Fruit fly (Drosophila melanogaster) whole organism, adult: ENCODE results near the gene scramb2.

Experiments
- CG5204 ChIP-seq: fragments of 200-800 bp; sonication (Bioruptor generic); optimal IDR thresholded peaks from 2 replicates; lab custom pipeline; 2016; ENCODE audit warnings: missing biosample characterization, missing genetic modification characterization
- Crg-1 ChIP-seq: fragments of 200-800 bp; sonication (Bioruptor generic); optimal IDR thresholded peaks from 2 replicates; lab custom pipeline; 2016; ENCODE audit warnings: missing biosample characterization, missing genetic modification characterization
- bab1 ChIP-seq: fragments of 200-800 bp; sonication (Bioruptor generic); optimal IDR thresholded peaks from 3 replicates; lab custom pipeline; 2019; ENCODE audit warnings: missing biosample characterization, mild to moderate bottlenecking, missing genetic modification characterization, moderate library complexity
- kay ChIP-seq: fragments of 200-800 bp; sonication (Bioruptor generic); peaks from one replicate; lab custom pipeline; 2016; ENCODE audit warnings: missing biosample characterization, missing genetic modification characterization, borderline replicate concordance
- ovo ChIP-seq: fragments of 200-800 bp; sonication (Bioruptor generic); optimal IDR thresholded peaks from 2 replicates; lab custom pipeline; 2016; ENCODE audit warnings: missing biosample characterization, missing genetic modification characterization
- tj ChIP-seq: fragments of 200-800 bp; sonication (Bioruptor generic); optimal IDR thresholded peaks from 3 replicates; lab custom pipeline; 2017; ENCODE audit warnings: missing biosample characterization, mild to moderate bottlenecking, missing genetic modification characterization, moderate library complexity

dm6 chr3L:3083329-3084083 is 36.9 kb upstream of the scramb2 start:
- TF ChIP-seq CG5204 (no peak), kay (peak; percentile 71), ovo (GFP tag; lab: Kevin White, UChicago) (no peak), Crg-1 (GFP tag; lab: Kevin White, UChicago) (no peak), tj (GFP tag; lab: Kevin White, UChicago) (no peak), bab1 (GFP tag; lab: Kevin White, UChicago) (no peak)
